Worm (Caenorhabditis elegans) whole organism, young adult: ENCODE results near the gene oac-30.

Experiments used
- B0035.1 ChIP-seq: sonication (generic microtip); optimal IDR thresholded peaks from 2 replicates; lab custom pipeline; 2016; ENCODE audit warnings: missing genetic modification characterization, mild to moderate bottlenecking, missing compliant biosample characterization, missing genotype, missing genetic modification reagents
- F39B2.1 ChIP-seq: fragments of 200-800 bp; sonication (Bioruptor generic); IDR thresholded peaks from 2 replicates; pipeline ENCODE4 v1.3.6; 2022; ENCODE audit warnings: missing genetic modification reagents, missing genetic modification characterization, missing compliant biosample characterization
- F52B5.7 ChIP-seq: sonication (generic microtip); optimal IDR thresholded peaks from 2 replicates; lab custom pipeline; 2016; ENCODE audit warnings: mild to moderate bottlenecking, missing genetic modification characterization, missing compliant biosample characterization
- K11D2.4 ChIP-seq: fragments of 200-800 bp; sonication (Bioruptor generic); IDR thresholded peaks from 2 replicates; pipeline ENCODE4 v1.3.6; 2022; ENCODE audit warnings: missing genetic modification reagents, missing genetic modification characterization, missing compliant biosample characterization
- T07F8.4 ChIP-seq: sonication (generic microtip); optimal IDR thresholded peaks from 2 replicates; lab custom pipeline; 2016; ENCODE audit warnings: mild to moderate bottlenecking, missing genetic modification characterization, moderate library complexity, missing compliant biosample characterization
- Y53F4B.3 ChIP-seq: fragments of 200-800 bp; sonication (Bioruptor generic); IDR thresholded peaks from 2 replicates; pipeline ENCODE4 v1.3.6; 2022; ENCODE audit warnings: missing genetic modification reagents, missing genetic modification characterization, missing compliant biosample characterization
- Y53G8AR.9 ChIP-seq: fragments of 200-800 bp; sonication (Bioruptor generic); conservative IDR thresholded peaks from 2 replicates; pipeline ENCODE4 v1.3.6; 2022; ENCODE audit warnings: missing genetic modification reagents, missing genetic modification characterization, missing compliant biosample characterization
- Y79H2A.3 ChIP-seq: fragments of 200-800 bp; sonication (Bioruptor generic); conservative IDR thresholded peaks from 2 replicates; pipeline ENCODE4 v1.3.6; 2022; ENCODE audit warnings: missing genetic modification reagents, missing genetic modification characterization, missing compliant biosample characterization
- ZK185.1 ChIP-seq: sonication (generic microtip); optimal IDR thresholded peaks from 2 replicates; lab custom pipeline; 2016; ENCODE audit warnings: mild to moderate bottlenecking, missing genetic modification characterization, missing compliant biosample characterization; ENCODE audit not compliant: poor library complexity, severe bottlenecking
- aptf-2 ChIP-seq: fragments of 200-800 bp; sonication (Bioruptor generic); conservative IDR thresholded peaks from 2 replicates; pipeline ENCODE4 v1.3.6; 2022; ENCODE audit warnings: missing genetic modification reagents, missing genetic modification characterization, missing compliant biosample characterization
- athp-1 ChIP-seq: sonication (generic microtip); optimal IDR thresholded peaks from 2 replicates; lab custom pipeline; 2017; ENCODE audit warnings: mild to moderate bottlenecking, missing genetic modification characterization, missing compliant biosample characterization
- bed-2 ChIP-seq: fragments of 200-800 bp; sonication (Bioruptor generic); IDR thresholded peaks from 2 replicates; pipeline ENCODE4 v1.3.6; 2022; ENCODE audit warnings: missing genetic modification reagents, missing genetic modification characterization, missing compliant biosample characterization
- cebp-2 ChIP-seq: fragments of 200-800 bp; sonication (Bioruptor generic); IDR thresholded peaks from 2 replicates; pipeline ENCODE4 v1.3.6; 2022; ENCODE audit warnings: missing genetic modification characterization, missing compliant biosample characterization
- ceh-58 ChIP-seq: fragments of 200-800 bp; sonication (Bioruptor generic); IDR thresholded peaks from 2 replicates; pipeline ENCODE4 v1.3.6; 2022; ENCODE audit warnings: missing genetic modification characterization, missing compliant biosample characterization
- ceh-91 ChIP-seq: fragments of 200-800 bp; sonication (Bioruptor generic); IDR thresholded peaks from 2 replicates; pipeline ENCODE4 v1.3.6; 2022; ENCODE audit warnings: missing genetic modification reagents, missing genetic modification characterization, missing compliant biosample characterization
- chd-7 ChIP-seq: sonication (generic microtip); optimal IDR thresholded peaks from 2 replicates; lab custom pipeline; 2016; ENCODE audit warnings: mild to moderate bottlenecking, missing genetic modification characterization, moderate library complexity, missing compliant biosample characterization
- die-1 ChIP-seq: sonication (generic microtip); optimal IDR thresholded peaks from 2 replicates; lab custom pipeline; 2016; ENCODE audit warnings: missing genotype, mild to moderate bottlenecking, missing genetic modification characterization, missing compliant biosample characterization
- dox-1 ChIP-seq: fragments of 200-800 bp; sonication (Bioruptor generic); IDR thresholded peaks from 2 replicates; pipeline ENCODE4 v1.3.6; 2022; ENCODE audit warnings: missing genetic modification reagents, missing genetic modification characterization, missing compliant biosample characterization
- dpff-1 ChIP-seq: sonication (generic microtip); optimal IDR thresholded peaks from 2 replicates; lab custom pipeline; 2017; ENCODE audit warnings: mild to moderate bottlenecking, missing genetic modification characterization, missing compliant biosample characterization
- fkh-3 ChIP-seq: sonication (generic microtip); optimal IDR thresholded peaks from 2 replicates; lab custom pipeline; 2016; ENCODE audit warnings: mild to moderate bottlenecking, missing genetic modification characterization, missing compliant biosample characterization
- gei-17 ChIP-seq: fragments of 200-800 bp; sonication (Bioruptor generic); optimal IDR thresholded peaks from 2 replicates; lab custom pipeline; 2018; ENCODE audit warnings: mild to moderate bottlenecking, missing genetic modification characterization, missing compliant biosample characterization
- hmg-20 ChIP-seq: fragments of 200-800 bp; sonication (Bioruptor generic); IDR thresholded peaks from 2 replicates; pipeline ENCODE4 v1.3.6; 2022; ENCODE audit warnings: missing genetic modification reagents, missing genetic modification characterization, missing compliant biosample characterization
- hrde-1 ChIP-seq: sonication (generic microtip); optimal IDR thresholded peaks from 2 replicates; lab custom pipeline; 2016; ENCODE audit warnings: missing genetic modification characterization, mild to moderate bottlenecking, missing compliant biosample characterization, moderate library complexity, missing genotype, missing genetic modification reagents, borderline replicate concordance
- lin-26 ChIP-seq: fragments of 200-800 bp; sonication (Bioruptor generic); IDR thresholded peaks from 2 replicates; pipeline ENCODE4 v1.3.6; 2022; ENCODE audit warnings: missing genetic modification reagents, missing genetic modification characterization, missing compliant biosample characterization
- lin-54 ChIP-seq: fragments of 200-800 bp; sonication (Bioruptor generic); optimal IDR thresholded peaks from 2 replicates; lab custom pipeline; 2018; ENCODE audit warnings: mild to moderate bottlenecking, missing genetic modification characterization, missing compliant biosample characterization
- lsl-1 ChIP-seq: fragments of 200-800 bp; sonication (Bioruptor generic); optimal IDR thresholded peaks from 2 replicates; lab custom pipeline; 2018; ENCODE audit warnings: mild to moderate bottlenecking, missing genetic modification characterization, moderate library complexity, missing compliant biosample characterization
- madf-6 ChIP-seq: fragments of 200-800 bp; sonication (Bioruptor generic); IDR thresholded peaks from 2 replicates; pipeline ENCODE4 v1.3.6; 2022; ENCODE audit warnings: missing genetic modification reagents, missing genetic modification characterization, missing compliant biosample characterization
- mcd-1 ChIP-seq: fragments of 200-800 bp; sonication (Bioruptor generic); IDR thresholded peaks from 2 replicates; pipeline ENCODE4 v1.3.6; 2022; ENCODE audit warnings: missing genetic modification reagents, missing genetic modification characterization, missing compliant biosample characterization
- mel-28 ChIP-seq: sonication (generic microtip); optimal IDR thresholded peaks from 2 replicates; lab custom pipeline; 2016; ENCODE audit warnings: borderline replicate concordance, mild to moderate bottlenecking, missing genetic modification characterization, missing compliant biosample characterization
- nfya-2 ChIP-seq: fragments of 200-800 bp; sonication (Bioruptor generic); IDR thresholded peaks from 2 replicates; pipeline ENCODE4 v1.3.6; 2022; ENCODE audit warnings: missing genetic modification reagents, missing genetic modification characterization, missing compliant biosample characterization
- nhr-27 ChIP-seq: fragments of 200-800 bp; sonication (Bioruptor generic); optimal IDR thresholded peaks from 2 replicates; lab custom pipeline; 2018; ENCODE audit warnings: mild to moderate bottlenecking, missing genetic modification characterization, moderate library complexity, missing compliant biosample characterization
- nhr-80 ChIP-seq: sonication (generic microtip); optimal IDR thresholded peaks from 2 replicates; lab custom pipeline; 2016; ENCODE audit warnings: missing genetic modification characterization, missing compliant biosample characterization
- repo-1 ChIP-seq: sonication (generic microtip); optimal IDR thresholded peaks from 2 replicates; lab custom pipeline; 2017; ENCODE audit warnings: mild to moderate bottlenecking, missing genetic modification characterization, missing compliant biosample characterization
- rpc-1 ChIP-seq, 2 experiments: fragments of 150-350 bp in 1 of 2; sonication (generic microtip) in 1 of 2; optimal IDR thresholded peaks; 2 replicates each; lab custom pipeline; 2014 to 2018; ENCODE audit warnings: missing biosample characterization in 1 of 2, missing genetic modification characterization in 1 of 2, missing genetic modification reagents in 1 of 2, missing genotype in 1 of 2
- sea-2 ChIP-seq: fragments of 200-800 bp; sonication (Bioruptor generic); IDR thresholded peaks from 2 replicates; pipeline ENCODE4 v1.3.6; 2022; ENCODE audit warnings: missing genetic modification characterization, missing compliant biosample characterization
- snpc-1.1 ChIP-seq: sonication (generic microtip); optimal IDR thresholded peaks from 2 replicates; lab custom pipeline; 2017; ENCODE audit warnings: missing genetic modification characterization, mild to moderate bottlenecking, missing compliant biosample characterization, antibody characterized with exemption, moderate library complexity, missing genotype, missing genetic modification reagents; ENCODE audit not compliant: insufficient read depth
- snpc-4 ChIP-seq, 5 experiments: fragments of 150-350 bp in 1 of 5; sonication (generic microtip) in 4 of 5; optimal IDR thresholded peaks; 2 replicates each; lab custom pipeline; 2014 to 2018; ENCODE audit warnings: missing genetic modification characterization in 5 of 5, missing biosample characterization in 3 of 5, antibody characterized with exemption in 2 of 5, mild to moderate bottlenecking in 2 of 5, missing compliant biosample characterization in 2 of 5, missing genotype in 2 of 5, moderate library complexity in 2 of 5, missing genetic modification reagents in 1 of 5
- somi-1 ChIP-seq: fragments of 200-800 bp; sonication (Bioruptor generic); optimal IDR thresholded peaks from 2 replicates; lab custom pipeline; 2018; ENCODE audit warnings: mild to moderate bottlenecking, missing genetic modification characterization, missing compliant biosample characterization
- sptf-2 ChIP-seq: fragments of 200-800 bp; sonication (Bioruptor generic); optimal IDR thresholded peaks from 2 replicates; lab custom pipeline; 2018; ENCODE audit warnings: mild to moderate bottlenecking, missing genetic modification characterization, missing compliant biosample characterization
- tbp1 ChIP-seq: fragments of 200-800 bp; sonication (Bioruptor generic); optimal IDR thresholded peaks from 2 replicates; lab custom pipeline; 2018; ENCODE audit warnings: mild to moderate bottlenecking, missing genetic modification characterization, missing compliant biosample characterization
- tbx-9 ChIP-seq: sonication (generic microtip); optimal IDR thresholded peaks from 2 replicates; lab custom pipeline; 2016; ENCODE audit warnings: borderline replicate concordance, missing genetic modification characterization, inconsistent platforms, missing compliant biosample characterization
- unc-130 ChIP-seq: sonication (generic microtip); optimal IDR thresholded peaks from 2 replicates; lab custom pipeline; 2016; ENCODE audit warnings: missing genetic modification reagents, missing genetic modification characterization, missing compliant biosample characterization
- unc-62 ChIP-seq: fragments of 150-350 bp; optimal IDR thresholded peaks from 2 replicates; lab custom pipeline; 2014; ENCODE audit warnings: missing biosample characterization, missing genetic modification reagents, missing genetic modification characterization
- xnd-1 ChIP-seq: sonication (generic microtip); optimal IDR thresholded peaks from 2 replicates; lab custom pipeline; 2016; ENCODE audit warnings: missing genotype, missing genetic modification reagents, missing genetic modification characterization, missing compliant biosample characterization
- zim-3 ChIP-seq: sonication (generic microtip); optimal IDR thresholded peaks from 2 replicates; lab custom pipeline; 2017; ENCODE audit warnings: mild to moderate bottlenecking, missing genetic modification characterization, moderate library complexity, missing compliant biosample characterization
- ztf-22 ChIP-seq: fragments of 200-800 bp; sonication (Bioruptor generic); optimal IDR thresholded peaks from 2 replicates; lab custom pipeline; 2018; ENCODE audit warnings: mild to moderate bottlenecking, missing genetic modification characterization, moderate library complexity, missing compliant biosample characterization
- ztf-3 ChIP-seq: fragments of 200-800 bp; sonication (Bioruptor generic); optimal IDR thresholded peaks from 2 replicates; lab custom pipeline; 2018; ENCODE audit warnings: mild to moderate bottlenecking, missing genetic modification characterization, missing compliant biosample characterization

oac-30 gene

DNA sequence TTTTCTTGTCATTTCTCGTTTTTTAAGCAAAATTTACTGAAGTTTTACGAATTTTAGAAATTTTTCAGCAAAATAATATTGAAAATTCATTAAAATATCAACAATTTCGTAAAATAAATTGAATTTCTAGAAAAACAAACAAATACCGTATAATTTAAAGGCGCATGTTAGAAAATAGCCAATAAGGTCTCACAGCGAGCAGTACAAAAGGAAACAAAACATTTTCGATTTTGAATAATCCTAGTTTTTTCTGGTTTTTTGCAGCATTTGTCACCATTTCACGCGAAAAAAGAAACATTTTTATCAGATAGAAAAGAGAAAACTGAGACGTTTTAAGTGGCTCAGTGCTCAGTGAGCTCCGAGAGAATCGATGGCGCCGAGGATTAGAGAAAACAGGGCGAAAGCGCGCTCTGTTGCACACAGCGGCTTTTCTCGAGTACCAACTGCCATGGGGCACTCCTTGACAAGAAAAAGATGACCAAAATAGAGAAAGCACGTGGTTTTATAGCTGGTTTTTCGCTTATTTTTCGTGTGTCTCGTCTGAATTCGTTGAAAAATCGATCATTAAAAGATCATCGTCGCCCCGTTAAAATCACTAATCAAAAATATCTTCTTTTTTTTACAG is 43.3 kb upstream of the oac-30 start, which contains the start of the genes alh-6 and fcho-1 (continued):
- TF ChIP-seq tbx-9 (no peak), B0035.1 (tag; lab: Kevin White, UChicago) (no peak), sptf-2 (GFP tag; lab: Kevin White, UChicago) (no peak), hrde-1 (tag; lab: Kevin White, UChicago) (no peak), sea-2 (GFP tag; lab: Robert Waterston, UW) (no peak), lin-54 (GFP tag; lab: Kevin White, UChicago) (peak; percentile 36), Y79H2A.3 (GFP tag; lab: Robert Waterston, UW) (no peak), somi-1 (GFP tag; lab: Kevin White, UChicago) (no peak), rpc-1 (optimal IDR thresholded peaks at IDR 0.05; lab: Kevin White, UChicago) (no peak), rpc-1 (tag; optimal IDR thresholded peaks at IDR 0.05; lab: Kevin White, UChicago) (no peak), nhr-80 (tag; lab: Kevin White, UChicago) (no peak), snpc-4 (GFP tag; optimal IDR thresholded peaks at IDR 0.05; lab: Kevin White, UChicago) (no peak), snpc-4 (tag; optimal IDR thresholded peaks at IDR 0.05; lab: Kevin White, UChicago) (no peak), mcd-1 (peak; percentile 55), ceh-58 (GFP tag; lab: Robert Waterston, UW) (no peak), athp-1 (no peak), gei-17 (no peak), F39B2.1 (no peak), aptf-2 (GFP tag; lab: Robert Waterston, UW) (no peak), Y53G8AR.9 (GFP tag; lab: Robert Waterston, UW) (no peak), unc-62 (GFP tag; lab: Kevin White, UChicago) (no peak), T07F8.4 (tag; lab: Kevin White, UChicago) (no peak), unc-130 (GFP tag; lab: Kevin White, UChicago) (no peak), mel-28 (tag; lab: Kevin White, UChicago) (no peak), chd-7 (tag; lab: Kevin White, UChicago) (no peak), lsl-1 (peak; percentile 87), tbp1 (GFP tag; lab: Kevin White, UChicago) (no peak), cebp-2 (GFP tag; lab: Robert Waterston, UW) (no peak), zim-3 (tag; lab: Kevin White, UChicago) (no peak), dox-1 (GFP tag; lab: Robert Waterston, UW) (peak; percentile 38; the same call in 1 of the 2 replicates), F52B5.7 (tag; lab: Kevin White, UChicago) (no peak), xnd-1 (tag; lab: Kevin White, UChicago) (peak; percentile 66), ceh-91 (GFP tag; lab: Robert Waterston, UW) (no peak), K11D2.4 (GFP tag; lab: Robert Waterston, UW) (no peak), repo-1 (tag; lab: Kevin White, UChicago) (no peak), ztf-3 (GFP tag; lab: Kevin White, UChicago) (no peak), Y53F4B.3 (GFP tag; lab: Robert Waterston, UW) (no peak), snpc-1.1 (tag; lab: Kevin White, UChicago) (no peak), lin-26 (no peak), bed-2 (GFP tag; lab: Robert Waterston, UW) (no peak), nfya-2 (GFP tag; lab: Robert Waterston, UW) (no peak), fkh-3 (tag; lab: Kevin White, UChicago) (no peak), die-1 (no peak), hmg-20 (GFP tag; lab: Robert Waterston, UW) (no peak), ztf-22 (no peak), nhr-27 (tag; lab: Kevin White, UChicago) (no peak), ZK185.1 (tag; lab: Kevin White, UChicago) (no peak), dpff-1 (tag; lab: Kevin White, UChicago) (no peak), madf-6 (GFP tag; lab: Robert Waterston, UW) (peak; percentile 74)
